Fruit fly (Drosophila melanogaster) whole organism, pupa: ENCODE data around the gene CG31013.

Experiments
- CG13204 ChIP-seq: fragments of 200-800 bp; sonication (Bioruptor generic); optimal IDR thresholded peaks from 2 replicates; lab custom pipeline; 2018; ENCODE audit warnings: missing biosample characterization, mild to moderate bottlenecking, missing genetic modification characterization, moderate library complexity
- CG14655 ChIP-seq: fragments of 200-800 bp; sonication (Bioruptor generic); optimal IDR thresholded peaks from 3 replicates; lab custom pipeline; 2017; ENCODE audit warnings: mild to moderate bottlenecking, missing biosample characterization, missing genetic modification reagents, missing genetic modification characterization
- CG32121 ChIP-seq: fragments of 200-800 bp; sonication (Bioruptor generic); IDR thresholded peaks from 2 replicates; pipeline ENCODE4 v1.3.6; 2022; ENCODE audit warnings: missing biosample characterization, missing genetic modification characterization
- CG8159 ChIP-seq: fragments of 200-800 bp; sonication (Bioruptor generic); optimal IDR thresholded peaks from 3 replicates; lab custom pipeline; 2018; ENCODE audit warnings: missing biosample characterization, mild to moderate bottlenecking, missing genetic modification characterization, moderate library complexity
- CG8301 ChIP-seq: fragments of 200-800 bp; sonication (Bioruptor generic); optimal IDR thresholded peaks from 2 replicates; lab custom pipeline; 2018; ENCODE audit warnings: missing biosample characterization, mild to moderate bottlenecking, missing genetic modification characterization
- EcR ChIP-seq: fragments of 200-800 bp; sonication (Bioruptor generic); optimal IDR thresholded peaks from 3 replicates; lab custom pipeline; 2019; ENCODE audit warnings: missing biosample characterization, missing genetic modification characterization, mild to moderate bottlenecking, moderate library complexity, missing genetic modification reagents
- Snoo ChIP-seq: fragments of 200-800 bp; sonication (Bioruptor generic); optimal IDR thresholded peaks from 3 replicates; lab custom pipeline; 2017; ENCODE audit warnings: missing biosample characterization, mild to moderate bottlenecking, missing genetic modification characterization, inconsistent platforms

- TF ChIP-seq CG8159 (tag; lab: Kevin White, UChicago) (peak; percentile 86), CG32121 (peak; percentile 96), CG8301 (peak; percentile 88), Snoo (tag; lab: Kevin White, UChicago) (peak; percentile 88), EcR (GFP tag; lab: Kevin White, UChicago) (peak; percentile 58), CG13204 (peak; percentile 54), CG14655 (GFP tag; lab: Kevin White, UChicago) (peak; percentile 87)
These were observed 45.3 kb downstream of the CG31013 start for dm6 chr3R:30600154-30601009.
